Fruit fly (Drosophila melanogaster) whole organism, embryonic: ENCODE results near the gene unk.

Experiments
- Antp ChIP-seq: fragments of 200-800 bp; sonication (Bioruptor generic); optimal IDR thresholded peaks from 3 replicates; lab custom pipeline; 2016; ENCODE audit warnings: missing biosample characterization, missing genetic modification characterization
- Atf6 ChIP-seq: fragments of 200-800 bp; sonication (Bioruptor generic); IDR thresholded peaks from 2 replicates; pipeline ENCODE4 v1.3.6; 2022; ENCODE audit warnings: missing biosample characterization, missing genetic modification characterization
- CG11696 ChIP-seq: fragments of 200-800 bp; sonication (Bioruptor generic); IDR thresholded peaks from 2 replicates; pipeline ENCODE4 v1.3.6; 2022; ENCODE audit warnings: missing biosample characterization, missing genetic modification characterization
- CG12155 ChIP-seq: fragments of 200-800 bp; sonication (Bioruptor generic); optimal IDR thresholded peaks from 3 replicates; lab custom pipeline; 2016; ENCODE audit warnings: missing biosample characterization, missing genetic modification characterization
- CG12219 ChIP-seq: fragments of 200-800 bp; sonication (Bioruptor generic); optimal IDR thresholded peaks from 3 replicates; lab custom pipeline; 2018; ENCODE audit warnings: missing biosample characterization, mild to moderate bottlenecking, missing genetic modification characterization
- CG12769 ChIP-seq: fragments of 200-800 bp; sonication (Bioruptor generic); optimal IDR thresholded peaks from 2 replicates; lab custom pipeline; 2019; ENCODE audit warnings: missing biosample characterization, mild to moderate bottlenecking, missing genetic modification characterization, moderate library complexity
- CG14667 ChIP-seq: fragments of 200-800 bp; sonication (Bioruptor generic); IDR thresholded peaks from 2 replicates; pipeline ENCODE4 v1.3.6; 2022; ENCODE audit warnings: missing biosample characterization, missing genetic modification characterization
- CG14965 ChIP-seq: fragments of 200-800 bp; sonication (Bioruptor generic); optimal IDR thresholded peaks from 2 replicates; lab custom pipeline; 2016; ENCODE audit warnings: missing biosample characterization, missing genetic modification characterization, borderline replicate concordance
- CG16779 ChIP-seq: fragments of 200-800 bp; sonication (Bioruptor generic); IDR thresholded peaks from 2 replicates; pipeline ENCODE4 v1.3.6; 2022; ENCODE audit warnings: missing biosample characterization, missing genetic modification characterization
- CG17385 ChIP-seq: fragments of 200-800 bp; sonication (Bioruptor generic); optimal IDR thresholded peaks from 3 replicates; lab custom pipeline; 2018; ENCODE audit warnings: missing biosample characterization, mild to moderate bottlenecking, missing genetic modification characterization
- CG18599 ChIP-seq: fragments of 200-800 bp; sonication (Bioruptor generic); optimal IDR thresholded peaks from 3 replicates; lab custom pipeline; 2017; ENCODE audit warnings: missing biosample characterization, missing genetic modification characterization, mild to moderate bottlenecking, moderate library complexity, missing genetic modification reagents
- CG2116 ChIP-seq: fragments of 200-800 bp; sonication (Bioruptor generic); optimal IDR thresholded peaks from 3 replicates; lab custom pipeline; 2018; ENCODE audit warnings: missing biosample characterization, mild to moderate bottlenecking, missing genetic modification characterization
- CG2875 ChIP-seq: fragments of 200-800 bp; sonication (Bioruptor generic); optimal IDR thresholded peaks from 2 replicates; lab custom pipeline; 2017; ENCODE audit warnings: missing biosample characterization, mild to moderate bottlenecking, missing genetic modification characterization, missing genetic modification reagents
- CG4730 ChIP-seq: fragments of 200-800 bp; sonication (Bioruptor generic); IDR thresholded peaks from 2 replicates; pipeline ENCODE4 v1.3.6; 2022; ENCODE audit warnings: missing biosample characterization, missing genetic modification characterization
- CG4820 ChIP-seq: fragments of 200-800 bp; sonication (Bioruptor generic); optimal IDR thresholded peaks from 3 replicates; lab custom pipeline; 2016; ENCODE audit warnings: missing biosample characterization, missing genetic modification characterization
- CG8089 ChIP-seq: fragments of 200-800 bp; sonication (Bioruptor generic); optimal IDR thresholded peaks from 3 replicates; lab custom pipeline; 2016; ENCODE audit warnings: missing biosample characterization, missing genetic modification characterization
- CG8359 ChIP-seq: fragments of 200-800 bp; sonication (Bioruptor generic); optimal IDR thresholded peaks from 2 replicates; lab custom pipeline; 2017; ENCODE audit warnings: missing biosample characterization, mild to moderate bottlenecking, missing genetic modification characterization, borderline replicate concordance
- CG8765 ChIP-seq: fragments of 200-800 bp; sonication (Bioruptor generic); IDR thresholded peaks from 2 replicates; pipeline ENCODE4 v1.3.6; 2022; ENCODE audit warnings: missing biosample characterization, missing genetic modification characterization
- CG9932 ChIP-seq: fragments of 200-800 bp; sonication (Bioruptor generic); IDR thresholded peaks from 2 replicates; pipeline ENCODE4 v1.3.6; 2022; ENCODE audit warnings: missing biosample characterization, missing genetic modification characterization
- CHES-1-like ChIP-seq: fragments of 200-800 bp; sonication (Bioruptor generic); optimal IDR thresholded peaks from 2 replicates; lab custom pipeline; 2016; ENCODE audit warnings: missing biosample characterization, missing genetic modification characterization
- Camta ChIP-seq: fragments of 200-800 bp; sonication (Bioruptor generic); optimal IDR thresholded peaks from 2 replicates; lab custom pipeline; 2016; ENCODE audit warnings: missing biosample characterization, missing genetic modification characterization
- E2f2 ChIP-seq: fragments of 200-800 bp; sonication (Bioruptor generic); IDR thresholded peaks from 2 replicates; pipeline ENCODE4 v1.3.6; 2022; ENCODE audit warnings: missing biosample characterization, missing genetic modification characterization
- Fer2 ChIP-seq: fragments of 200-800 bp; sonication (Bioruptor generic); optimal IDR thresholded peaks from 2 replicates; lab custom pipeline; 2018; ENCODE audit warnings: missing biosample characterization, mild to moderate bottlenecking, missing genetic modification characterization, moderate library complexity
- GATAe ChIP-seq: fragments of 200-800 bp; sonication (Bioruptor generic); conservative IDR thresholded peaks from 2 replicates; pipeline ENCODE4 v1.3.6; 2022; ENCODE audit warnings: missing biosample characterization, missing genetic modification characterization
- Med ChIP-seq: fragments of 200-800 bp; sonication (Bioruptor generic); peaks from one replicate; lab custom pipeline; 2016; ENCODE audit warnings: missing biosample characterization, missing genetic modification characterization, mild to moderate bottlenecking, inconsistent platforms, moderate library complexity
- NfI ChIP-seq: fragments of 200-800 bp; sonication (Bioruptor generic); optimal IDR thresholded peaks from 3 replicates; lab custom pipeline; 2018; ENCODE audit warnings: missing biosample characterization, mild to moderate bottlenecking, missing genetic modification characterization, moderate library complexity
- Rx ChIP-seq: fragments of 200-800 bp; sonication (Bioruptor generic); IDR thresholded peaks from 2 replicates; pipeline ENCODE4 v1.3.6; 2022; ENCODE audit warnings: missing biosample characterization, missing genetic modification characterization
- Scr ChIP-seq: fragments of 200-800 bp; sonication (Bioruptor generic); IDR thresholded peaks from 2 replicates; pipeline ENCODE4 v1.3.6; 2022; ENCODE audit warnings: missing biosample characterization, missing genetic modification characterization; ENCODE audit not compliant: partially characterized antibody
- Sry-δ ChIP-seq: fragments of 200-800 bp; sonication (Bioruptor generic); optimal IDR thresholded peaks from 2 replicates; lab custom pipeline; 2016; ENCODE audit warnings: missing biosample characterization, missing genetic modification characterization
- Stat92E ChIP-seq, 3 experiments: fragments of >200 bp in 2 of 3; fragments of 200-800 bp in 1 of 3; sonication (Bioruptor generic) in 1 of 3; optimal IDR thresholded peaks; 2 replicates each; lab custom pipeline; 2017 to 2019; ENCODE audit warnings: missing biosample characterization in 3 of 3, missing genetic modification characterization in 3 of 3, mild to moderate bottlenecking in 1 of 3, moderate library complexity in 1 of 3
- ap ChIP-seq: fragments of 200-800 bp; sonication (Bioruptor generic); IDR thresholded peaks from 2 replicates; pipeline ENCODE4 v1.3.6; 2022; ENCODE audit warnings: missing biosample characterization, missing genetic modification characterization
- ase ChIP-seq: fragments of 200-800 bp; sonication (Bioruptor generic); IDR thresholded peaks from 3 replicates; pipeline ENCODE4 v1.3.6; 2022; ENCODE audit warnings: missing biosample characterization, missing genetic modification characterization
- bigmax ChIP-seq: fragments of 200-800 bp; sonication (Bioruptor generic); optimal IDR thresholded peaks from 2 replicates; lab custom pipeline; 2018; ENCODE audit warnings: missing biosample characterization, mild to moderate bottlenecking, missing genetic modification characterization
- chm ChIP-seq: fragments of 200-800 bp; sonication (Bioruptor generic); IDR thresholded peaks from 2 replicates; pipeline ENCODE4 v1.3.6; 2022; ENCODE audit warnings: missing biosample characterization, missing genetic modification characterization
- cwo ChIP-seq: fragments of 200-800 bp; sonication (Bioruptor generic); optimal IDR thresholded peaks from 3 replicates; lab custom pipeline; 2017; ENCODE audit warnings: missing biosample characterization, missing genetic modification characterization, mild to moderate bottlenecking, moderate library complexity, missing genetic modification reagents
- disco-r ChIP-seq: fragments of 200-800 bp; sonication (Bioruptor generic); optimal IDR thresholded peaks from 2 replicates; lab custom pipeline; 2016; ENCODE audit warnings: missing biosample characterization, missing genetic modification characterization
- dmrt99B ChIP-seq: fragments of 200-800 bp; sonication (Bioruptor generic); optimal IDR thresholded peaks from 2 replicates; lab custom pipeline; 2018; ENCODE audit warnings: missing biosample characterization, mild to moderate bottlenecking, missing genetic modification characterization, moderate library complexity
- dysf ChIP-seq: fragments of 200-800 bp; sonication (Bioruptor generic); IDR thresholded peaks from 3 replicates; pipeline ENCODE4 v1.3.6; 2022; ENCODE audit warnings: missing biosample characterization, missing genetic modification characterization
- en ChIP-seq: fragments of 200-800 bp; sonication (Bioruptor generic); optimal IDR thresholded peaks from 2 replicates; lab custom pipeline; 2016; ENCODE audit warnings: missing biosample characterization, missing genetic modification characterization
- eyg ChIP-seq: fragments of 200-800 bp; sonication (Bioruptor generic); optimal IDR thresholded peaks from 3 replicates; lab custom pipeline; 2016; ENCODE audit warnings: missing biosample characterization, missing genetic modification characterization
- ham ChIP-seq: fragments of 200-800 bp; sonication (Bioruptor generic); IDR thresholded peaks from 2 replicates; pipeline ENCODE4 v1.3.6; 2022; ENCODE audit warnings: missing biosample characterization, missing genetic modification characterization
- jumu ChIP-seq: fragments of 200-800 bp; sonication (Bioruptor generic); optimal IDR thresholded peaks from 3 replicates; lab custom pipeline; 2016; ENCODE audit warnings: missing biosample characterization, missing genetic modification characterization
- lola ChIP-seq, 3 experiments: fragments of >200 bp in 2 of 3; fragments of 200-800 bp in 1 of 3; sonication (Bioruptor generic) in 1 of 3; optimal IDR thresholded peaks; 2 replicates each; lab custom pipeline; 2017 to 2019; ENCODE audit warnings: missing biosample characterization in 3 of 3, missing genetic modification characterization in 3 of 3, mild to moderate bottlenecking in 1 of 3, moderate library complexity in 1 of 3
- rib ChIP-seq: fragments of 200-800 bp; sonication (Bioruptor generic); IDR thresholded peaks from 2 replicates; pipeline ENCODE4 v1.3.6; 2022; ENCODE audit warnings: missing biosample characterization, missing genetic modification characterization
- shn ChIP-seq: fragments of 200-800 bp; sonication (Bioruptor generic); optimal IDR thresholded peaks from 3 replicates; lab custom pipeline; 2016; ENCODE audit warnings: missing biosample characterization, missing genetic modification characterization
- sna ChIP-seq: fragments of 200-800 bp; sonication (Bioruptor generic); IDR thresholded peaks from 2 replicates; pipeline ENCODE4 v1.3.6; 2022; ENCODE audit warnings: missing biosample characterization, missing genetic modification characterization; ENCODE audit not compliant: partially characterized antibody
- ssp ChIP-seq: fragments of 200-800 bp; sonication (Bioruptor generic); IDR thresholded peaks from 2 replicates; pipeline ENCODE4 v1.3.6; 2022; ENCODE audit warnings: missing biosample characterization, missing genetic modification characterization
- vfl ChIP-seq: fragments of 200-800 bp; sonication (Bioruptor generic); optimal IDR thresholded peaks from 2 replicates; lab custom pipeline; 2016; ENCODE audit warnings: missing biosample characterization, missing genetic modification characterization
- wek ChIP-seq: fragments of 200-800 bp; sonication (Bioruptor generic); optimal IDR thresholded peaks from 3 replicates; lab custom pipeline; 2018; ENCODE audit warnings: missing biosample characterization, mild to moderate bottlenecking, missing genetic modification characterization, moderate library complexity
- zen2 ChIP-seq: fragments of 200-800 bp; sonication (Bioruptor generic); IDR thresholded peaks from 3 replicates; pipeline ENCODE4 v1.3.6; 2022; ENCODE audit warnings: missing biosample characterization, missing genetic modification characterization; ENCODE audit not compliant: partially characterized antibody

The unk gene

dm6 chr3R:23156865-23157515, 672 bp downstream of the unk start (continued):
- TF ChIP-seq jumu (GFP tag; lab: Kevin White, UChicago): no peak
- no peak for TF ChIP-seq vfl
- no peak for TF ChIP-seq Antp (GFP tag; lab: Kevin White, UChicago)
- TF ChIP-seq E2f2 (GFP tag; lab: Robert Waterston, UW): peak; percentile 14; the same call in 1 of the 2 replicates
- peak; percentile 54 for TF ChIP-seq Med (GFP tag; lab: Kevin White, UChicago)
- no peak for TF ChIP-seq NfI
- TF ChIP-seq Stat92E (GFP tag; optimal IDR thresholded peaks at IDR 0.05; lab: Kevin White, UChicago): no peak
- TF ChIP-seq Fer2 (tag; lab: Kevin White, UChicago): no peak
- no peak for TF ChIP-seq sna (GFP tag; lab: Robert Waterston, UW)
- no peak for TF ChIP-seq CHES-1-like
- TF ChIP-seq CG12769: peak; percentile 88
- TF ChIP-seq CG8765 (GFP tag; lab: Robert Waterston, UW): no peak
- no peak for TF ChIP-seq eyg
- no peak for TF ChIP-seq en
- no peak for TF ChIP-seq Camta (GFP tag; lab: Kevin White, UChicago)
- no peak for TF ChIP-seq ap
- TF ChIP-seq CG18599: no peak
- no peak for TF ChIP-seq shn
- no peak for TF ChIP-seq CG14965 (GFP tag; lab: Kevin White, UChicago)
- TF ChIP-seq chm (GFP tag; lab: Robert Waterston, UW): peak; percentile 44; the same call in 1 of the 2 replicates
- no peak for TF ChIP-seq CG12219
- TF ChIP-seq Scr (GFP tag; lab: Robert Waterston, UW): no peak
- TF ChIP-seq CG4820 (GFP tag; lab: Kevin White, UChicago): no peak
- TF ChIP-seq GATAe (GFP tag; lab: Robert Waterston, UW): no peak
- TF ChIP-seq CG11696: no peak
- TF ChIP-seq CG14667 (GFP tag; lab: Robert Waterston, UW): no peak
- peak in 1 of 3 experiments; percentile 66 for TF ChIP-seq lola (GFP tag; optimal IDR thresholded peaks at IDR 0.05; lab: Kevin White, UChicago)
- TF ChIP-seq CG4730: no peak
- peak; percentile 4 for TF ChIP-seq CG2875 (GFP tag; lab: Kevin White, UChicago)
- no peak for TF ChIP-seq dysf (GFP tag; lab: Robert Waterston, UW)
- no peak for TF ChIP-seq CG12155
- TF ChIP-seq CG8089 (GFP tag; lab: Kevin White, UChicago): no peak
- no peak for TF ChIP-seq Atf6 (GFP tag; lab: Robert Waterston, UW)
- TF ChIP-seq CG8359 (GFP tag; lab: Kevin White, UChicago): no peak
- peak; percentile 70 for TF ChIP-seq CG17385 (GFP tag; lab: Kevin White, UChicago)
- TF ChIP-seq zen2 (GFP tag; lab: Robert Waterston, UW): no peak
- no peak for TF ChIP-seq cwo (GFP tag; lab: Kevin White, UChicago)
- no peak for TF ChIP-seq Sry-δ
- TF ChIP-seq wek (GFP tag; lab: Kevin White, UChicago): no peak
- peak; percentile 44; the same call in 1 of the 2 replicates for TF ChIP-seq CG16779
- no peak for TF ChIP-seq ase (GFP tag; lab: Robert Waterston, UW)
- no peak for TF ChIP-seq dmrt99B (tag; lab: Kevin White, UChicago)
- TF ChIP-seq bigmax (GFP tag; lab: Kevin White, UChicago): no peak
- no peak for TF ChIP-seq ssp (GFP tag; lab: Robert Waterston, UW)
- TF ChIP-seq Rx (GFP tag; lab: Robert Waterston, UW): no peak
- TF ChIP-seq ham (GFP tag; lab: Robert Waterston, UW): no peak
- TF ChIP-seq rib (GFP tag; lab: Robert Waterston, UW): peak; percentile 71; the same call in 1 of the 2 replicates
- no peak for TF ChIP-seq CG2116
- no peak for TF ChIP-seq disco-r
- no peak for TF ChIP-seq CG9932
